Worm (Caenorhabditis elegans) whole organism, L3 larva: ENCODE measurements around the gene nex-2.

ENCODE experiments used
- R02D3.7 ChIP-seq: fragments of 150-350 bp; optimal IDR thresholded peaks from 2 replicates; lab custom pipeline; 2014; ENCODE audit warnings: missing biosample characterization, missing genetic modification characterization
- aly-2 ChIP-seq: fragments of 150-350 bp; optimal IDR thresholded peaks from 2 replicates; lab custom pipeline; 2014; ENCODE audit warnings: missing biosample characterization, missing genetic modification characterization
- ama-1 ChIP-seq: fragments of 150-350 bp; optimal IDR thresholded peaks from 2 replicates; lab custom pipeline; 2018
- ceh-16 ChIP-seq: sonication (generic microtip); optimal IDR thresholded peaks from 2 replicates; lab custom pipeline; 2017; ENCODE audit warnings: missing biosample characterization, missing genetic modification characterization
- ceh-28 ChIP-seq: fragments of 150-350 bp; optimal IDR thresholded peaks from 2 replicates; lab custom pipeline; 2014; ENCODE audit warnings: missing biosample characterization, missing genetic modification reagents, missing genetic modification characterization
- ceh-82 ChIP-seq: fragments of 150-350 bp; optimal IDR thresholded peaks from 2 replicates; lab custom pipeline; 2014; ENCODE audit warnings: missing biosample characterization, missing genetic modification characterization
- daf-12 ChIP-seq: fragments of 150-350 bp; optimal IDR thresholded peaks from 2 replicates; lab custom pipeline; 2014; ENCODE audit warnings: missing biosample characterization, missing genetic modification reagents, missing genetic modification characterization
- egl-5 ChIP-seq: fragments of 150-350 bp; optimal IDR thresholded peaks from 2 replicates; lab custom pipeline; 2017; ENCODE audit warnings: missing biosample characterization, missing genetic modification reagents, missing genetic modification characterization, inconsistent platforms
- elt-1 ChIP-seq: fragments of 150-350 bp; optimal IDR thresholded peaks from 2 replicates; lab custom pipeline; 2014; ENCODE audit warnings: missing biosample characterization, missing genetic modification characterization
- elt-2 ChIP-seq: sonication (generic microtip); optimal IDR thresholded peaks from 2 replicates; lab custom pipeline; 2016; ENCODE audit warnings: missing genetic modification reagents, mild to moderate bottlenecking, missing genetic modification characterization, missing compliant biosample characterization
- elt-3 ChIP-seq, 3 experiments: fragments of 150-350 bp in 1 of 3; sonication (generic microtip) in 2 of 3; optimal IDR thresholded peaks; 2 replicates in 2 of 3; 4 replicates in 1 of 3; lab custom pipeline; 2014 to 2017; ENCODE audit warnings: missing biosample characterization in 3 of 3, missing genetic modification characterization in 3 of 3
- fkh-10 ChIP-seq: sonication (generic microtip); optimal IDR thresholded peaks from 2 replicates; lab custom pipeline; 2017; ENCODE audit warnings: missing biosample characterization, missing genetic modification reagents, missing genetic modification characterization
- fkh-2 ChIP-seq: fragments of 150-350 bp; optimal IDR thresholded peaks from 2 replicates; lab custom pipeline; 2014; ENCODE audit warnings: missing biosample characterization, missing genetic modification reagents, missing genetic modification characterization
- fos-1 ChIP-seq: fragments of 150-350 bp; optimal IDR thresholded peaks from 2 replicates; lab custom pipeline; 2014; ENCODE audit warnings: missing biosample characterization, missing genetic modification characterization
- hmg-11 ChIP-seq: sonication (generic microtip); optimal IDR thresholded peaks from 2 replicates; lab custom pipeline; 2016; ENCODE audit warnings: missing genetic modification characterization, missing compliant biosample characterization
- jun-1 ChIP-seq: fragments of 150-350 bp; optimal IDR thresholded peaks from 2 replicates; lab custom pipeline; 2014; ENCODE audit warnings: missing biosample characterization, missing genetic modification reagents, missing genetic modification characterization
- lin-15B ChIP-seq: fragments of 150-350 bp; optimal IDR thresholded peaks from 2 replicates; lab custom pipeline; 2014; ENCODE audit warnings: missing biosample characterization, missing genetic modification characterization
- lin-39 ChIP-seq: fragments of 150-350 bp; optimal IDR thresholded peaks from 2 replicates; lab custom pipeline; 2018; ENCODE audit warnings: missing biosample characterization, missing genetic modification reagents, missing genetic modification characterization
- lsy-12 ChIP-seq: sonication (generic microtip); optimal IDR thresholded peaks from 2 replicates; lab custom pipeline; 2016; ENCODE audit warnings: mild to moderate bottlenecking, missing genetic modification characterization, missing compliant biosample characterization
- mdl-1 ChIP-seq: fragments of 150-350 bp; optimal IDR thresholded peaks from 2 replicates; lab custom pipeline; 2014; ENCODE audit warnings: missing biosample characterization, missing genetic modification characterization
- nfya-1 ChIP-seq: sonication (generic microtip); optimal IDR thresholded peaks from 2 replicates; lab custom pipeline; 2017; ENCODE audit warnings: missing genetic modification characterization, mild to moderate bottlenecking, missing compliant biosample characterization, antibody characterized with exemption, moderate library complexity; ENCODE audit not compliant: insufficient read depth
- nhr-11 ChIP-seq: fragments of 150-350 bp; optimal IDR thresholded peaks from 2 replicates; lab custom pipeline; 2014; ENCODE audit warnings: missing biosample characterization, missing genetic modification characterization
- nhr-23 ChIP-seq: fragments of 150-350 bp; optimal IDR thresholded peaks from 2 replicates; lab custom pipeline; 2014; ENCODE audit warnings: missing biosample characterization, missing genetic modification reagents, missing genetic modification characterization
- nhr-237 ChIP-seq: fragments of 150-350 bp; optimal IDR thresholded peaks from 2 replicates; lab custom pipeline; 2014; ENCODE audit warnings: missing biosample characterization, missing genetic modification characterization
- nhr-25 ChIP-seq: sonication (generic microtip); optimal IDR thresholded peaks from 2 replicates; lab custom pipeline; 2017; ENCODE audit warnings: missing biosample characterization, missing genetic modification characterization
- nhr-28 ChIP-seq: fragments of 150-350 bp; optimal IDR thresholded peaks from 2 replicates; lab custom pipeline; 2014; ENCODE audit warnings: missing biosample characterization, missing genetic modification characterization
- nhr-43 ChIP-seq: sonication (generic microtip); optimal IDR thresholded peaks from 2 replicates; lab custom pipeline; 2016; ENCODE audit warnings: mild to moderate bottlenecking, missing genetic modification characterization, missing compliant biosample characterization; ENCODE audit not compliant: poor library complexity, severe bottlenecking
- nhr-77 ChIP-seq: fragments of 150-350 bp; optimal IDR thresholded peaks from 2 replicates; lab custom pipeline; 2014; ENCODE audit warnings: missing biosample characterization, missing genetic modification characterization
- pha-4 ChIP-seq: fragments of 150-350 bp; optimal IDR thresholded peaks from 2 replicates; lab custom pipeline; 2014; ENCODE audit warnings: missing biosample characterization, missing genetic modification reagents, missing genetic modification characterization
- pqm-1 ChIP-seq: fragments of 150-350 bp; optimal IDR thresholded peaks from 2 replicates; lab custom pipeline; 2017; ENCODE audit warnings: missing biosample characterization, missing genetic modification characterization, inconsistent platforms
- sea-2 ChIP-seq: fragments of 150-350 bp; sonication (generic microtip); optimal IDR thresholded peaks from 4 replicates; lab custom pipeline; 2014; ENCODE audit warnings: missing biosample characterization, missing genetic modification reagents, missing genetic modification characterization
- skn-1 ChIP-seq: fragments of 150-350 bp; optimal IDR thresholded peaks from 2 replicates; lab custom pipeline; 2014; ENCODE audit warnings: missing biosample characterization, missing genetic modification characterization
- snpc-4 ChIP-seq: fragments of 150-350 bp; optimal IDR thresholded peaks from 2 replicates; lab custom pipeline; 2014; ENCODE audit warnings: missing biosample characterization, missing genetic modification characterization
- tbx-2 ChIP-seq: sonication (generic microtip); optimal IDR thresholded peaks from 2 replicates; lab custom pipeline; 2016; ENCODE audit warnings: mild to moderate bottlenecking, missing genetic modification characterization, missing compliant biosample characterization
- unc-39 ChIP-seq: sonication (generic microtip); optimal IDR thresholded peaks from 4 replicates; lab custom pipeline; 2017; ENCODE audit warnings: missing biosample characterization, missing genetic modification characterization
- ztf-11 ChIP-seq: fragments of 150-350 bp; optimal IDR thresholded peaks from 2 replicates; lab custom pipeline; 2014; ENCODE audit warnings: missing biosample characterization, missing genetic modification characterization

Gene nex-2

DNA sequence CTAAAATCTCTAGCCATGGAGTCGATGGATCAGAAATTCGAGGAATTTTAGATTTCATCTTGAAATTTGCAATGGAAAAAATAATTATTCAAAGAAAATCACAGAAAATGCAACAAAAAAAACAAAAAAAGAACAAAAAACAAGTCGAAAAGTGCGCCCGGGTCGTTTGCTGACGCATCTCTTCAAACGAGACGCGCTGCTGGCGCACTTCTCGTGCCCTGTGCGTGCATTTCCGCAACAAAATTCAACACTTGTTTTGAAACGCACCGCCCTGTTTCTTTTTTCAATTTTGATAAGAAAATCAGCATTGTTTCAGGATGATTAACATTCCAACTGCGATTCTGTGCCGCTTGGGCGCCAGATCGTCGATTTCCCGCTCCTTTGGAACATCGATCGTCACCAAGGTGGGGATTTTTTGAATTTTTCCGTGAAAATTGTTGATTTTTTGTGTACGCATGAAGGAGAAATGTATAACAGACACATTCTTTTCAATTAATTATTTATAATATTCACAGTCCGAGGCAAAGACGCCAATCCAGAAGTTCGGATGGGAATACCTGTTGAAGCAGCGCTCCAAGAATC lies 3.8 kb upstream of the nex-2 start, which contains the start of the genes jmjd-4 and mev-1:
TSS of gene jmjd-4 (minus strand) at position 58 of the 582 bp plus-strand sequence.
TSS of gene mev-1 (plus strand) at position 317 of the 582 bp plus-strand sequence.
- TF ChIP-seq ceh-28 (tag; lab: Kevin White, UChicago) (peak; percentile 60), ceh-16 (tag; lab: Kevin White, UChicago) (no peak), skn-1 (tag; lab: Kevin White, UChicago) (peak; percentile 69), elt-2 (tag; lab: Kevin White, UChicago) (peak; percentile 84), snpc-4 (tag; lab: Kevin White, UChicago) (peak; percentile 73), nhr-43 (tag; lab: Kevin White, UChicago) (peak; percentile 87), pqm-1 (tag; lab: Kevin White, UChicago) (peak; percentile 71), nhr-77 (tag; lab: Kevin White, UChicago) (peak; percentile 35), nhr-25 (tag; lab: Kevin White, UChicago) (peak; percentile 89), R02D3.7 (tag; lab: Kevin White, UChicago) (peak; percentile 68), unc-39 (tag; lab: Kevin White, UChicago) (no peak), egl-5 (peak; percentile 39), nhr-23 (peak; percentile 89), fkh-2 (tag; lab: Kevin White, UChicago) (no peak), fkh-10 (GFP tag; lab: Kevin White, UChicago) (peak; percentile 45), lsy-12 (tag; lab: Kevin White, UChicago) (peak; percentile 87), tbx-2 (tag; lab: Kevin White, UChicago) (peak; percentile 82), nhr-28 (tag; lab: Kevin White, UChicago) (no peak), jun-1 (peak; percentile 82), pha-4 (tag; lab: Kevin White, UChicago) (peak; percentile 83), elt-1 (peak; percentile 33), ztf-11 (no peak), elt-3 (tag; optimal IDR thresholded peaks at IDR 0.05; lab: Kevin White, UChicago) (no peak), lin-15B (peak; percentile 91), hmg-11 (tag; lab: Kevin White, UChicago) (peak; percentile 91), daf-12 (tag; lab: Kevin White, UChicago) (no peak), ceh-82 (tag; lab: Kevin White, UChicago) (peak; percentile 56), lin-39 (peak; percentile 72), ama-1 (lab: Kevin White, UChicago) (peak; percentile 52), sea-2 (GFP tag; lab: Kevin White, UChicago) (no peak), nfya-1 (tag; lab: Kevin White, UChicago) (peak; percentile 90)

DNA sequence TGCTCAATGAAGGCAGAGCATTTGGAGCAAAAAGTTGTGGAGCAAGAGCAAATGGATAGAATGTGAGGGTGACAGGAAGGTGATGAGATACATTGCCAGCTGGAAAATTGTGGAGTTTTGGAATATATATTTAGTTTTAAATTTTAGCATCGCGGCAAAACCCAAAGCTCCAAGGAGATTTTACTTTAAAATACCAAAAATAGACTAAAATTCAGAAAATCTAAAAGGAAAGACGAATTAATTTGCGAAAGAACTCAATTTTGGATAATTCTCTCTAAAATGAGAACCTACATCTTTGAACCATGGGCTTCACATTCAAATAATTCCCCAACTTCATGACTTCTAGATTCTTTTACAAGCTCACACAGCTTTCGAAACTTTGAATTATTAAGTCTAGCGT lies 2.3 kb upstream of the nex-2 start, which contains the start of gene T07C4.12:
TSS of gene T07C4.12 (minus strand) at position 101 of the 400 bp plus-strand sequence.
- TF ChIP-seq nhr-237 (tag; lab: Kevin White, UChicago): no peak
- no peak for TF ChIP-seq nhr-11
- TF ChIP-seq aly-2 (tag; lab: Kevin White, UChicago): no peak
- no peak for TF ChIP-seq fos-1
- TF ChIP-seq ztf-11: no peak
- no peak for TF ChIP-seq lsy-12 (tag; lab: Kevin White, UChicago)
- no peak for TF ChIP-seq pha-4 (tag; lab: Kevin White, UChicago)
- TF ChIP-seq elt-1: no peak

DNA sequence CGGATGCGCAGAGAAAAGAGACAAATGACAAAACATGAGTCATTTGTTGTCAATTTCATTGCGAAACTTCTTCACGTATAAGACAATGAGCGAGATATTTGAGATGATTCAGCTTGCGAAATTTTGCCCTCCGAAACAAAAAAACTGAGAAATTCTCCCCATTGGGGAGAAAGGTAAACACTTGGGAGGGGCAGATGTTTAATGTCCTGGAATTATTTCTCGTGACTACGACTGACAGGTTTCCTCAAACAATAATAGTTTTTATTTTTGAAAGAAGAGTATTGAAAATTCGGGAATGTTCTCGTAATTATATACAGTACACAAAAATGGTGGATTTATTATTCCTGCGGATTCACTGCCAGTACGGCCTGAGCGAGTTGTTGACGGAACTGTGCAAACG lies 1.0 kb upstream of the nex-2 start:
- TF ChIP-seq pha-4 (tag; lab: Kevin White, UChicago): peak; percentile 92
- TF ChIP-seq nfya-1 (tag; lab: Kevin White, UChicago): peak; percentile 34
- no peak for TF ChIP-seq mdl-1 (tag; lab: Kevin White, UChicago)
- TF ChIP-seq lin-15B: no peak
- peak; percentile 9 for TF ChIP-seq jun-1
- TF ChIP-seq hmg-11 (tag; lab: Kevin White, UChicago): no peak

DNA sequence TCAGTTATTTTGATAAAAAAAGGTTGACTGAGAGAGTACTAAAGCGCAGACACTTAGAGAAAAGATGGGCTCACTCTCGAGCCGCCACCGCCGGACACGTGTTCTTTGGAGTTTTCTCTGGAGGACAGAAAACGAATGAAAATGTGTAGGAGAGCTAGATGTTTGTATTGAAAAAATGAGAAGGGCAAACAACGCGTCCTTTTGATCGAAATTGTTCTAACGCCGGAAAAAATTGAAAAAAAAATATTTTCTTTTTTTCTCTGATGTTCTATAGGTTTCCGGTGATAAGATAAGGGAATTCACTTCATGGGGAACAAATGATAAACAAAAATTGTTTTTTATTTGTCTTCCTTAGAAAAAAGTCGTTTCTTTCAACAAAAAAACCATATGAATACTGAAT lies 411 bp downstream of the nex-2 start:
- peak; percentile 65 for TF ChIP-seq pqm-1 (tag; lab: Kevin White, UChicago)
- TF ChIP-seq jun-1: peak; percentile 6
- TF ChIP-seq elt-2 (tag; lab: Kevin White, UChicago): peak; percentile 81
- TF ChIP-seq skn-1 (tag; lab: Kevin White, UChicago): no peak
- peak; percentile 78 for TF ChIP-seq pha-4 (tag; lab: Kevin White, UChicago)
